Worm (Caenorhabditis elegans): Measurements from ENCODE around the gene clec-51.

ce11 chrIV:8183313-8183712 lies 19.7 kb upstream of the clec-51 start:
- TF ChIP-seq hlh-6 (tag; optimal IDR thresholded peaks at IDR 0.05) (peak; percentile 19), nhr-11 (tag; optimal IDR thresholded peaks at IDR 0.05) (no peak), hlh-30 (tag; optimal IDR thresholded peaks at IDR 0.05; ENCODE audit: insufficient read depth) (no peak), pax-1 (tag; optimal IDR thresholded peaks at IDR 0.05) (no peak), unc-55 (GFP tag; optimal IDR thresholded peaks at IDR 0.05) (no peak), unc-3 (GFP tag; conservative IDR thresholded peaks at IDR 0.05) (no peak), unc-3 (tag; optimal IDR thresholded peaks at IDR 0.05) (no peak), eyg-1 (tag; optimal IDR thresholded peaks at IDR 0.05) (no peak), lin-11 (tag; optimal IDR thresholded peaks at IDR 0.05) (no peak), unc-86 (tag; optimal IDR thresholded peaks at IDR 0.05) (no peak)
